Fruit fly (Drosophila melanogaster) whole organism, embryonic: Measurements from ENCODE around the gene Mfe2.

Source experiments
- Bdp1 ChIP-seq: fragments of 200-800 bp; sonication (Bioruptor generic); optimal IDR thresholded peaks from 3 replicates; lab custom pipeline; 2016; ENCODE audit warnings: missing biosample characterization, missing genetic modification characterization
- Bteb2 ChIP-seq: fragments of 200-800 bp; sonication (Bioruptor generic); optimal IDR thresholded peaks from 2 replicates; lab custom pipeline; 2016; ENCODE audit warnings: missing biosample characterization, missing genetic modification characterization
- CG10209 ChIP-seq: fragments of 200-800 bp; sonication (Bioruptor generic); optimal IDR thresholded peaks from 3 replicates; lab custom pipeline; 2017; ENCODE audit warnings: missing biosample characterization, mild to moderate bottlenecking, missing genetic modification characterization, missing genetic modification reagents
- CG10431 ChIP-seq: fragments of 200-800 bp; sonication (Bioruptor generic); optimal IDR thresholded peaks from 3 replicates; lab custom pipeline; 2018; ENCODE audit warnings: missing biosample characterization, mild to moderate bottlenecking, missing genetic modification characterization
- CG11247 ChIP-seq: fragments of 200-800 bp; sonication (Bioruptor generic); IDR thresholded peaks from 2 replicates; pipeline ENCODE4 v1.3.6; 2022; ENCODE audit warnings: missing biosample characterization, missing genetic modification characterization
- CG11456 ChIP-seq: fragments of 200-800 bp; sonication (Bioruptor generic); IDR thresholded peaks from 3 replicates; pipeline ENCODE4 v1.3.6; 2022; ENCODE audit warnings: missing biosample characterization, missing genetic modification characterization
- CG12071 ChIP-seq: fragments of 200-800 bp; sonication (Bioruptor generic); optimal IDR thresholded peaks from 3 replicates; lab custom pipeline; 2018; ENCODE audit warnings: missing biosample characterization, mild to moderate bottlenecking, missing genetic modification characterization
- CG12659 ChIP-seq: fragments of 200-800 bp; sonication (Bioruptor generic); optimal IDR thresholded peaks from 3 replicates; lab custom pipeline; 2017; ENCODE audit warnings: mild to moderate bottlenecking, missing biosample characterization, missing genetic modification reagents, missing genetic modification characterization
- CG13287 ChIP-seq: fragments of 200-800 bp; sonication (Bioruptor generic); IDR thresholded peaks from 2 replicates; pipeline ENCODE4 v1.3.6; 2022; ENCODE audit warnings: missing biosample characterization, missing genetic modification characterization; ENCODE audit not compliant: partially characterized antibody
- CG15011 ChIP-seq: fragments of 200-800 bp; sonication (Bioruptor generic); optimal IDR thresholded peaks from 3 replicates; lab custom pipeline; 2018; ENCODE audit warnings: missing biosample characterization, mild to moderate bottlenecking, missing genetic modification characterization
- CG18011 ChIP-seq: fragments of 200-800 bp; sonication (Bioruptor generic); optimal IDR thresholded peaks from 2 replicates; lab custom pipeline; 2017; ENCODE audit warnings: missing biosample characterization, missing genetic modification characterization, mild to moderate bottlenecking, moderate library complexity, missing genotype
- CG31388 ChIP-seq: fragments of 200-800 bp; sonication (Bioruptor generic); optimal IDR thresholded peaks from 2 replicates; lab custom pipeline; 2016; ENCODE audit warnings: missing biosample characterization, missing genetic modification characterization
- CG31441 ChIP-seq: fragments of 200-800 bp; sonication (Bioruptor generic); IDR thresholded peaks from 2 replicates; pipeline ENCODE4 v1.3.6; 2022; ENCODE audit warnings: missing biosample characterization, missing genetic modification characterization
- CG3838 ChIP-seq: fragments of 200-800 bp; sonication (Bioruptor generic); optimal IDR thresholded peaks from 3 replicates; lab custom pipeline; 2016; ENCODE audit warnings: missing biosample characterization, missing genetic modification characterization
- CG3847 ChIP-seq: fragments of 200-800 bp; sonication (Bioruptor generic); IDR thresholded peaks from 2 replicates; pipeline ENCODE4 v1.3.6; 2022; ENCODE audit warnings: missing biosample characterization, missing genetic modification characterization
- CG43689 ChIP-seq: fragments of 200-800 bp; sonication (Bioruptor generic); IDR thresholded peaks from 2 replicates; pipeline ENCODE4 v1.3.6; 2022; ENCODE audit warnings: missing biosample characterization, missing genetic modification characterization
- CG7745 ChIP-seq: fragments of 200-800 bp; sonication (Bioruptor generic); optimal IDR thresholded peaks from 2 replicates; lab custom pipeline; 2018; ENCODE audit warnings: missing biosample characterization, mild to moderate bottlenecking, missing genetic modification characterization, moderate library complexity
- Chrac-16 ChIP-seq: fragments of 200-800 bp; sonication (Bioruptor generic); optimal IDR thresholded peaks from 3 replicates; lab custom pipeline; 2016; ENCODE audit warnings: missing biosample characterization, missing genetic modification characterization
- D19A ChIP-seq: fragments of 200-800 bp; optimal IDR thresholded peaks from 3 replicates; lab custom pipeline; 2019; ENCODE audit warnings: missing biosample characterization, mild to moderate bottlenecking, missing genetic modification characterization, moderate library complexity
- Drgx ChIP-seq: fragments of 200-800 bp; sonication (Bioruptor generic); IDR thresholded peaks from 2 replicates; pipeline ENCODE4 v1.3.6; 2022; ENCODE audit warnings: missing biosample characterization, missing genetic modification characterization
- Hsf ChIP-seq: fragments of 200-800 bp; sonication (Bioruptor generic); optimal IDR thresholded peaks from 3 replicates; lab custom pipeline; 2016; ENCODE audit warnings: missing biosample characterization, missing genetic modification characterization
- Mes4 ChIP-seq: fragments of 200-800 bp; sonication (Bioruptor generic); optimal IDR thresholded peaks from 2 replicates; lab custom pipeline; 2016; ENCODE audit warnings: missing biosample characterization, missing genetic modification characterization
- NC2β ChIP-seq: fragments of 200-800 bp; sonication (Bioruptor generic); optimal IDR thresholded peaks from 2 replicates; lab custom pipeline; 2016; ENCODE audit warnings: missing biosample characterization, missing genetic modification characterization
- Nf-YA ChIP-seq: fragments of 200-800 bp; sonication (Bioruptor generic); IDR thresholded peaks from 2 replicates; pipeline ENCODE4 v1.3.6; 2022; ENCODE audit warnings: missing biosample characterization, missing genetic modification characterization
- Pdp1 ChIP-seq, 2 experiments: fragments of 200-800 bp; sonication (Bioruptor generic); optimal IDR thresholded peaks; 3 replicates each; lab custom pipeline; 2016; ENCODE audit warnings: missing biosample characterization in 2 of 2, missing genetic modification characterization in 2 of 2, mild to moderate bottlenecking in 1 of 2, moderate library complexity in 1 of 2
- Poxn ChIP-seq: fragments of 200-800 bp; sonication (Bioruptor generic); IDR thresholded peaks from 2 replicates; pipeline ENCODE4 v1.3.6; 2022; ENCODE audit warnings: missing biosample characterization, missing genetic modification characterization
- bbx ChIP-seq: fragments of 200-800 bp; sonication (Bioruptor generic); IDR thresholded peaks from 2 replicates; pipeline ENCODE4 v1.3.6; 2022; ENCODE audit warnings: missing biosample characterization, missing genetic modification characterization; ENCODE audit not compliant: partially characterized antibody
- ci ChIP-seq: fragments of 200-800 bp; sonication (Bioruptor generic); IDR thresholded peaks from 3 replicates; pipeline ENCODE4 v1.3.6; 2022; ENCODE audit warnings: missing biosample characterization, missing genetic modification characterization
- da ChIP-seq: fragments of 200-800 bp; sonication (Bioruptor generic); optimal IDR thresholded peaks from 2 replicates; lab custom pipeline; 2016; ENCODE audit warnings: missing biosample characterization, missing genetic modification characterization
- disco-r ChIP-seq: fragments of 200-800 bp; sonication (Bioruptor generic); optimal IDR thresholded peaks from 2 replicates; lab custom pipeline; 2016; ENCODE audit warnings: missing biosample characterization, missing genetic modification characterization
- fd102C ChIP-seq: fragments of 200-800 bp; sonication (Bioruptor generic); optimal IDR thresholded peaks from 2 replicates; lab custom pipeline; 2018; ENCODE audit warnings: missing biosample characterization, mild to moderate bottlenecking, missing genetic modification characterization, moderate library complexity
- gcm ChIP-seq: fragments of 200-800 bp; sonication (Bioruptor generic); optimal IDR thresholded peaks from 2 replicates; lab custom pipeline; 2019; ENCODE audit warnings: missing biosample characterization, mild to moderate bottlenecking, missing genetic modification characterization, moderate library complexity
- gcm2 ChIP-seq: fragments of 200-800 bp; sonication (Bioruptor generic); optimal IDR thresholded peaks from 2 replicates; lab custom pipeline; 2016; ENCODE audit warnings: missing biosample characterization, missing genetic modification characterization
- gro ChIP-seq: fragments of 200-800 bp; sonication (Bioruptor generic); optimal IDR thresholded peaks from 2 replicates; lab custom pipeline; 2016; ENCODE audit warnings: missing biosample characterization, missing genetic modification characterization
- hkb ChIP-seq, 2 experiments: fragments of 200-800 bp in 1 of 2; fragments of >200 bp in 1 of 2; sonication (Bioruptor generic) in 1 of 2; IDR thresholded peaks in 1 of 2; optimal IDR thresholded peaks in 1 of 2; 2 replicates each; pipeline versions ENCODE4 v1.3.6 to Lab custom; 2017 to 2022; ENCODE audit warnings: missing biosample characterization in 1 of 2, missing genetic modification characterization in 1 of 2
- inv ChIP-seq: fragments of 200-800 bp; sonication (Bioruptor generic); IDR thresholded peaks from 2 replicates; pipeline ENCODE4 v1.3.6; 2022; ENCODE audit warnings: missing biosample characterization, missing genetic modification characterization; ENCODE audit not compliant: partially characterized antibody
- lab ChIP-seq: fragments of 200-800 bp; sonication (Bioruptor generic); optimal IDR thresholded peaks from 3 replicates; lab custom pipeline; 2017; ENCODE audit warnings: missing biosample characterization, missing genetic modification characterization, mild to moderate bottlenecking, moderate library complexity, missing genetic modification reagents
- lbe ChIP-seq: fragments of 200-800 bp; sonication (Bioruptor generic); optimal IDR thresholded peaks from 2 replicates; lab custom pipeline; 2016; ENCODE audit warnings: missing biosample characterization, mild to moderate bottlenecking, missing genetic modification characterization
- mirr ChIP-seq: fragments of 200-800 bp; sonication (Bioruptor generic); optimal IDR thresholded peaks from 3 replicates; lab custom pipeline; 2018; ENCODE audit warnings: missing biosample characterization, mild to moderate bottlenecking, missing genetic modification characterization
- org-1 ChIP-seq: fragments of 200-800 bp; sonication (Bioruptor generic); optimal IDR thresholded peaks from 2 replicates; lab custom pipeline; 2017; ENCODE audit warnings: missing biosample characterization, missing genetic modification characterization
- pfk ChIP-seq: fragments of 200-800 bp; sonication (Bioruptor generic); optimal IDR thresholded peaks from 2 replicates; lab custom pipeline; 2018; ENCODE audit warnings: missing biosample characterization, mild to moderate bottlenecking, missing genetic modification characterization, moderate library complexity
- pho ChIP-seq: fragments of 200-800 bp; sonication (Bioruptor generic); optimal IDR thresholded peaks from 2 replicates; lab custom pipeline; 2016; ENCODE audit warnings: missing biosample characterization, missing genetic modification characterization
- prd ChIP-seq, 3 experiments: fragments of >200 bp in 2 of 3; fragments of 200-800 bp in 1 of 3; sonication (Bioruptor generic) in 1 of 3; optimal IDR thresholded peaks in 2 of 3; IDR thresholded peaks in 1 of 3; 2 replicates in 2 of 3; 3 replicates in 1 of 3; pipeline versions ENCODE4 v1.3.6 to Lab custom; 2017 to 2022; ENCODE audit warnings: missing biosample characterization in 1 of 3, missing genetic modification characterization in 1 of 3
- pzg ChIP-seq: fragments of 200-800 bp; sonication (Bioruptor generic); optimal IDR thresholded peaks from 3 replicates; lab custom pipeline; 2018; ENCODE audit warnings: missing biosample characterization, mild to moderate bottlenecking, missing genetic modification characterization, moderate library complexity
- sens ChIP-seq: fragments of 200-800 bp; sonication (Bioruptor generic); peaks from one replicate; lab custom pipeline; 2016; ENCODE audit warnings: missing biosample characterization, missing genetic modification characterization
- sim ChIP-seq: fragments of 200-800 bp; sonication (Bioruptor generic); IDR thresholded peaks from 2 replicates; pipeline ENCODE4 v1.3.6; 2022; ENCODE audit warnings: missing biosample characterization, missing genetic modification characterization
- so ChIP-seq: fragments of 200-800 bp; sonication (Bioruptor generic); IDR thresholded peaks from 3 replicates; pipeline ENCODE4 v1.3.6; 2022; ENCODE audit warnings: missing biosample characterization, missing genetic modification characterization
- sqz ChIP-seq: fragments of 200-800 bp; sonication (Bioruptor generic); optimal IDR thresholded peaks from 3 replicates; lab custom pipeline; 2018; ENCODE audit warnings: missing biosample characterization, mild to moderate bottlenecking, missing genetic modification characterization
- tgo ChIP-seq: fragments of 200-800 bp; sonication (Bioruptor generic); IDR thresholded peaks from 3 replicates; pipeline ENCODE4 v1.3.6; 2022; ENCODE audit warnings: missing biosample characterization, missing genetic modification characterization
- wdn ChIP-seq: fragments of 200-800 bp; sonication (Bioruptor generic); IDR thresholded peaks from 2 replicates; pipeline ENCODE4 v1.3.6; 2022; ENCODE audit warnings: missing biosample characterization, missing genetic modification characterization

Mfe2 gene

dm6 chrX:16270795-16271194 is at the start of gene Mfe2 (continued):
- TF ChIP-seq pho (GFP tag; lab: Kevin White, UChicago) = peak; percentile 59
- TF ChIP-seq tgo = peak; percentile 23; the same call in 1 of the 3 replicates
- TF ChIP-seq prd (optimal IDR thresholded peaks at IDR 0.05; lab: Kevin White, UChicago) = no peak
- TF ChIP-seq prd (GFP tag; IDR thresholded peaks at IDR 0.05; lab: Robert Waterston, UW) = peak; percentile 41; the same call in 1 of the 3 replicates
- TF ChIP-seq bbx (GFP tag; lab: Robert Waterston, UW) = peak; percentile 40
- TF ChIP-seq lab (GFP tag; lab: Kevin White, UChicago) = no peak
- TF ChIP-seq D19A (tag; lab: Kevin White, UChicago) = no peak
- no peak for TF ChIP-seq Chrac-16 (GFP tag; lab: Kevin White, UChicago)
- TF ChIP-seq inv (GFP tag; lab: Robert Waterston, UW) = peak; percentile 31; the same call in 1 of the 2 replicates
- peak; percentile 94 for TF ChIP-seq pzg (GFP tag; lab: Kevin White, UChicago)
- no peak for TF ChIP-seq lbe
- TF ChIP-seq CG12071 (GFP tag; lab: Kevin White, UChicago) = no peak
- TF ChIP-seq gcm (GFP tag; lab: Kevin White, UChicago) = no peak
- TF ChIP-seq Nf-YA (GFP tag; lab: Robert Waterston, UW) = no peak
- TF ChIP-seq CG18011 (GFP tag; lab: Kevin White, UChicago) = no peak
- 0 out of 3 replicates have a peak, but pooled peaks have one; percentile 9 for TF ChIP-seq so
- TF ChIP-seq hkb (optimal IDR thresholded peaks at IDR 0.05; lab: Kevin White, UChicago) = no peak
- peak; percentile 16; the same call in 1 of the 2 replicates for TF ChIP-seq hkb (GFP tag; IDR thresholded peaks at IDR 0.05; lab: Robert Waterston, UW)
- TF ChIP-seq CG31441 (GFP tag; lab: Robert Waterston, UW) = no peak
- TF ChIP-seq CG3847 (GFP tag; lab: Robert Waterston, UW) = peak; percentile 84
- TF ChIP-seq org-1 (GFP tag; lab: Kevin White, UChicago) = peak; percentile 40
- peak; percentile 61 for TF ChIP-seq Bteb2 (GFP tag; lab: Kevin White, UChicago)
- no peak for TF ChIP-seq pfk (GFP tag; lab: Kevin White, UChicago)
- TF ChIP-seq ci (GFP tag; lab: Robert Waterston, UW) = peak; percentile 65; the same call in 1 of the 3 replicates
- peak; percentile 74; the same call in 2 of the 3 replicates for TF ChIP-seq CG11456 (GFP tag; lab: Robert Waterston, UW)
- TF ChIP-seq Poxn (GFP tag; lab: Robert Waterston, UW) = no peak
- peak; percentile 43 for TF ChIP-seq CG10209 (GFP tag; lab: Kevin White, UChicago)
- TF ChIP-seq NC2β (GFP tag; lab: Kevin White, UChicago) = peak; percentile 61
- TF ChIP-seq sens = peak; percentile 91
- no peak for TF ChIP-seq CG3838
- TF ChIP-seq fd102C (GFP tag; lab: Kevin White, UChicago) = no peak
- no peak for TF ChIP-seq CG43689 (GFP tag; lab: Robert Waterston, UW)
- TF ChIP-seq wdn (GFP tag; lab: Robert Waterston, UW) = no peak
- TF ChIP-seq CG7745 (tag; lab: Kevin White, UChicago) = no peak
- TF ChIP-seq mirr = peak; percentile 17
- TF ChIP-seq sqz = no peak
- TF ChIP-seq da (GFP tag; lab: Kevin White, UChicago) = no peak
- TF ChIP-seq Pdp1 (GFP tag; optimal IDR thresholded peaks at IDR 0.05; lab: Kevin White, UChicago) = peak; percentile 50 to 57
- no peak for TF ChIP-seq CG15011 (GFP tag; lab: Kevin White, UChicago)
- TF ChIP-seq Mes4 (GFP tag; lab: Kevin White, UChicago) = peak; percentile 39
- peak; percentile 48; the same call in 1 of the 2 replicates for TF ChIP-seq CG13287 (GFP tag; lab: Robert Waterston, UW)
- peak; percentile 2 for TF ChIP-seq disco-r (GFP tag; lab: Kevin White, UChicago)
- peak; percentile 53 for TF ChIP-seq Hsf (GFP tag; lab: Kevin White, UChicago)
- TF ChIP-seq CG12659 (GFP tag; lab: Kevin White, UChicago) = peak; percentile 82
- no peak for TF ChIP-seq Bdp1 (GFP tag; lab: Kevin White, UChicago)
- peak; percentile 56 for TF ChIP-seq CG11247
- TF ChIP-seq sim (GFP tag; lab: Robert Waterston, UW) = no peak
- no peak for TF ChIP-seq CG10431
- no peak for TF ChIP-seq gcm2 (GFP tag; lab: Kevin White, UChicago)
- peak; percentile 28; the same call in 1 of the 2 replicates for TF ChIP-seq Drgx (GFP tag; lab: Robert Waterston, UW)
- TF ChIP-seq gro (GFP tag; lab: Kevin White, UChicago) = peak; percentile 70
- no peak for TF ChIP-seq CG31388 (GFP tag; lab: Kevin White, UChicago)
